Fruit fly (Drosophila melanogaster) whole organism, embryonic: ENCODE data around the gene Cyp313a5.

Experiments used
- CG17612 ChIP-seq: fragments of 200-800 bp; sonication (Bioruptor generic); IDR thresholded peaks from 2 replicates; pipeline ENCODE4 v1.3.6; 2022; ENCODE audit warnings: missing biosample characterization, missing genetic modification characterization
- Stat92E ChIP-seq, 3 experiments: fragments of >200 bp in 2 of 3; fragments of 200-800 bp in 1 of 3; sonication (Bioruptor generic) in 1 of 3; optimal IDR thresholded peaks; 2 replicates each; lab custom pipeline; 2017 to 2019; ENCODE audit warnings: missing biosample characterization in 3 of 3, missing genetic modification characterization in 3 of 3, mild to moderate bottlenecking in 1 of 3, moderate library complexity in 1 of 3
- dan ChIP-seq: fragments of 200-800 bp; sonication (Bioruptor generic); IDR thresholded peaks from 2 replicates; pipeline ENCODE4 v1.3.6; 2022; ENCODE audit warnings: missing biosample characterization, missing genetic modification characterization
- stc ChIP-seq: fragments of 200-800 bp; sonication (Bioruptor generic); IDR thresholded peaks from 2 replicates; pipeline ENCODE4 v1.3.6; 2022; ENCODE audit warnings: missing biosample characterization, missing genetic modification characterization

- no peak for TF ChIP-seq Stat92E (GFP tag; optimal IDR thresholded peaks at IDR 0.05; lab: Kevin White, UChicago)
- no peak for TF ChIP-seq dan (GFP tag; lab: Robert Waterston, UW)
- TF ChIP-seq CG17612: no peak
- TF ChIP-seq stc: no peak
Measured at dm6 chr3R:12244468-12245060, 10.1 kb upstream of the Cyp313a5 start.
